Fruit fly (Drosophila melanogaster) whole organism: ENCODE measurements around the gene mof.

Source experiments
- Dll ChIP-seq: fragments of >200 bp; optimal IDR thresholded peaks from 2 replicates; lab custom pipeline; 2017
- pan ChIP-seq: fragments of >200 bp; optimal IDR thresholded peaks from 2 replicates; lab custom pipeline; 2017
- psq ChIP-seq: fragments of >200 bp; optimal IDR thresholded peaks from 2 replicates; lab custom pipeline; 2017
- usp ChIP-seq: fragments of >200 bp; optimal IDR thresholded peaks from 2 replicates; lab custom pipeline; 2017; ENCODE audit warnings: missing biosample characterization, missing genetic modification characterization, mixed read lengths

DNA sequence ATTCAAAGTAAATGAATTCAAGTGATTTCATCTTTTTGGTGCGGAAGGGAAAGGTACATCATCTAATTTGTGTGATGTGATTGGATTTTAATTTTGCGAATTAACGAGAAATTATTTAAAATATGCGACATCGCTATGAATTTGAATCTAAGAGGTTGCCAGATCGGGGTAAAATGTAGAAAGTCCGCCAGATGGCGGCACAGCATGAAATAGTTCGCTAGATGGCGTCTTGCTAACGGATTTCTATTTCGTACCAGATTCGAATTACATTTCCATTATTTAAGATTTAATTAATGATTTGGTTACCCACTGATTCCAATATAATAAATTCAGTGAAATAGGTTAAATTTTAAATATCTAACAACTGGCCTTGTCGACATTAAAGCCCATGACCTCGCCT is 6.7 kb upstream of the mof start:
- TF ChIP-seq psq (no peak), pan (lab: Kevin White, UChicago) (no peak), Dll (lab: Kevin White, UChicago) (no peak), usp (GFP tag; lab: Kevin White, UChicago) (no peak)
